Worm (Caenorhabditis elegans) whole organism, L1 larva: ENCODE data around the gene ZK154.1.
A peak's percentile ranks its signal among the peaks of the same experiment; 100 is the strongest.

Experiments used
- C16A3.4 ChIP-seq: fragments of 150-350 bp; optimal IDR thresholded peaks from 2 replicates; lab custom pipeline; 2014; ENCODE audit warnings: missing biosample characterization, missing genetic modification characterization
- C34B4.2 ChIP-seq: sonication (generic microtip); optimal IDR thresholded peaks from 2 replicates; lab custom pipeline; 2017; ENCODE audit warnings: mild to moderate bottlenecking, missing genetic modification characterization, missing compliant biosample characterization
- ama-1 ChIP-seq: fragments of 150-350 bp; optimal IDR thresholded peaks from 2 replicates; lab custom pipeline; 2014
- blmp-1 ChIP-seq: fragments of 150-350 bp; optimal IDR thresholded peaks from 2 replicates; lab custom pipeline; 2014; ENCODE audit warnings: missing biosample characterization, missing genetic modification characterization
- ceh-63 ChIP-seq: fragments of 200-800 bp; sonication (Bioruptor generic); optimal IDR thresholded peaks from 2 replicates; lab custom pipeline; 2018; ENCODE audit warnings: mild to moderate bottlenecking, missing genetic modification characterization, missing compliant biosample characterization
- ceh-8 ChIP-seq: fragments of 200-800 bp; sonication (Bioruptor generic); optimal IDR thresholded peaks from 2 replicates; lab custom pipeline; 2018; ENCODE audit warnings: mild to moderate bottlenecking, missing genetic modification characterization, moderate library complexity, missing compliant biosample characterization
- ceh-82 ChIP-seq, 3 experiments: fragments of 150-350 bp in 1 of 3; sonication (generic microtip) in 2 of 3; optimal IDR thresholded peaks; 2 replicates each; lab custom pipeline; 2014 to 2017; ENCODE audit warnings: missing biosample characterization in 3 of 3, missing genetic modification characterization in 3 of 3
- ceh-88 ChIP-seq: fragments of 200-800 bp; sonication (Bioruptor generic); IDR thresholded peaks from 2 replicates; pipeline ENCODE4 v1.3.6; 2022; ENCODE audit warnings: missing genetic modification characterization, missing compliant biosample characterization
- ceh-90 ChIP-seq: sonication (generic microtip); optimal IDR thresholded peaks from 2 replicates; lab custom pipeline; 2016; ENCODE audit warnings: missing genetic modification characterization, missing compliant biosample characterization
- dpl-1 ChIP-seq, 3 experiments: fragments of 150-350 bp in 2 of 3; sonication (generic microtip) in 1 of 3; optimal IDR thresholded peaks; 2 replicates each; lab custom pipeline; 2014 to 2017; ENCODE audit warnings: missing biosample characterization in 3 of 3, missing genetic modification characterization in 3 of 3, missing genetic modification reagents in 3 of 3
- dsc-1 ChIP-seq: sonication (generic microtip); optimal IDR thresholded peaks from 2 replicates; lab custom pipeline; 2016; ENCODE audit warnings: mild to moderate bottlenecking, missing genetic modification characterization, missing compliant biosample characterization
- egl-27 ChIP-seq, 2 experiments: fragments of 150-350 bp in 1 of 2; sonication (generic microtip); optimal IDR thresholded peaks; 3 replicates each; lab custom pipeline; 2017 to 2018; ENCODE audit warnings: missing biosample characterization in 2 of 2, missing genetic modification characterization in 2 of 2, missing genetic modification reagents in 2 of 2
- elt-2 ChIP-seq: sonication (generic microtip); optimal IDR thresholded peaks from 2 replicates; lab custom pipeline; 2016; ENCODE audit warnings: missing genetic modification characterization, mild to moderate bottlenecking, inconsistent platforms, missing compliant biosample characterization, missing genetic modification reagents
- ets-5 ChIP-seq: fragments of 200-800 bp; sonication (Bioruptor generic); IDR thresholded peaks from 2 replicates; pipeline ENCODE4 v1.3.6; 2022; ENCODE audit warnings: missing genetic modification characterization, missing compliant biosample characterization
- fkh-8 ChIP-seq: sonication (generic microtip); optimal IDR thresholded peaks from 2 replicates; lab custom pipeline; 2016; ENCODE audit warnings: mild to moderate bottlenecking, missing genetic modification characterization, missing compliant biosample characterization
- hpl-2 ChIP-seq: fragments of 150-350 bp; optimal IDR thresholded peaks from 2 replicates; lab custom pipeline; 2014; ENCODE audit warnings: missing biosample characterization, missing genetic modification reagents, missing genetic modification characterization
- irx-1 ChIP-seq: sonication (generic microtip); optimal IDR thresholded peaks from 2 replicates; lab custom pipeline; 2016; ENCODE audit warnings: missing genetic modification characterization, missing compliant biosample characterization
- isw-1 ChIP-seq: fragments of 200-800 bp; sonication (Bioruptor generic); IDR thresholded peaks from 2 replicates; pipeline ENCODE4 v1.3.6; 2022; ENCODE audit warnings: missing genetic modification characterization, missing compliant biosample characterization
- jun-1 ChIP-seq: fragments of 150-350 bp; optimal IDR thresholded peaks from 2 replicates; lab custom pipeline; 2014; ENCODE audit warnings: missing biosample characterization, missing genetic modification reagents, missing genetic modification characterization
- lin-13 ChIP-seq: fragments of 150-350 bp; optimal IDR thresholded peaks from 2 replicates; lab custom pipeline; 2014; ENCODE audit warnings: missing biosample characterization, missing genetic modification reagents, missing genetic modification characterization
- lin-14 ChIP-seq: fragments of 200-800 bp; sonication (Bioruptor generic); optimal IDR thresholded peaks from 2 replicates; lab custom pipeline; 2018; ENCODE audit warnings: mild to moderate bottlenecking, missing genetic modification characterization, moderate library complexity, missing compliant biosample characterization
- lin-39 ChIP-seq: fragments of 150-350 bp; optimal IDR thresholded peaks from 2 replicates; lab custom pipeline; 2014; ENCODE audit warnings: missing biosample characterization, missing genetic modification reagents, missing genetic modification characterization
- mdl-1 ChIP-seq, 2 experiments: fragments of 150-350 bp; optimal IDR thresholded peaks; 2 replicates each; lab custom pipeline; 2014 to 2017; ENCODE audit warnings: missing biosample characterization in 2 of 2, missing genetic modification characterization in 2 of 2, inconsistent platforms in 1 of 2
- mef-2 ChIP-seq: fragments of 150-350 bp; optimal IDR thresholded peaks from 2 replicates; lab custom pipeline; 2014; ENCODE audit warnings: missing biosample characterization, missing genetic modification characterization
- mep-1 ChIP-seq: fragments of 150-350 bp; optimal IDR thresholded peaks from 2 replicates; lab custom pipeline; 2014; ENCODE audit warnings: missing biosample characterization, missing genetic modification characterization
- nhr-12 ChIP-seq: sonication (generic microtip); optimal IDR thresholded peaks from 2 replicates; lab custom pipeline; 2017; ENCODE audit warnings: missing biosample characterization, missing genetic modification characterization
- nhr-19 ChIP-seq: fragments of 200-800 bp; sonication (Bioruptor generic); conservative IDR thresholded peaks from 2 replicates; pipeline ENCODE4 v1.3.6; 2022; ENCODE audit warnings: missing genetic modification characterization, missing compliant biosample characterization
- nhr-20 ChIP-seq: sonication (generic microtip); optimal IDR thresholded peaks from 2 replicates; lab custom pipeline; 2016; ENCODE audit warnings: mild to moderate bottlenecking, missing genetic modification characterization, missing compliant biosample characterization
- nhr-237 ChIP-seq: fragments of 150-350 bp; optimal IDR thresholded peaks from 2 replicates; lab custom pipeline; 2014; ENCODE audit warnings: missing biosample characterization, missing genetic modification characterization
- nhr-28 ChIP-seq: fragments of 150-350 bp; optimal IDR thresholded peaks from 2 replicates; lab custom pipeline; 2014; ENCODE audit warnings: missing biosample characterization, missing genetic modification characterization
- nhr-47 ChIP-seq: sonication (generic microtip); optimal IDR thresholded peaks from 2 replicates; lab custom pipeline; 2016; ENCODE audit warnings: mild to moderate bottlenecking, missing genetic modification characterization, moderate library complexity, missing compliant biosample characterization
- nhr-71 ChIP-seq: sonication (generic microtip); optimal IDR thresholded peaks from 2 replicates; lab custom pipeline; 2016; ENCODE audit warnings: mild to moderate bottlenecking, missing genetic modification characterization, moderate library complexity, missing compliant biosample characterization
- nhr-76 ChIP-seq: sonication (generic microtip); optimal IDR thresholded peaks from 2 replicates; lab custom pipeline; 2017; ENCODE audit warnings: missing biosample characterization, missing genetic modification characterization
- nhr-77 ChIP-seq: fragments of 150-350 bp; optimal IDR thresholded peaks from 2 replicates; lab custom pipeline; 2014; ENCODE audit warnings: missing biosample characterization, missing genetic modification characterization
- nhr-85 ChIP-seq: sonication (generic microtip); peaks from one replicate; lab custom pipeline; 2016; ENCODE audit warnings: missing genetic modification characterization, inconsistent platforms, missing compliant biosample characterization
- nhr-90 ChIP-seq: sonication (generic microtip); optimal IDR thresholded peaks from 2 replicates; lab custom pipeline; 2016; ENCODE audit warnings: mild to moderate bottlenecking, missing genetic modification characterization, missing compliant biosample characterization; ENCODE audit not compliant: poor library complexity
- pag-3 ChIP-seq: sonication (generic microtip); optimal IDR thresholded peaks from 2 replicates; lab custom pipeline; 2017; ENCODE audit warnings: missing genetic modification characterization, mild to moderate bottlenecking, missing compliant biosample characterization, antibody characterized with exemption, borderline replicate concordance; ENCODE audit not compliant: insufficient read depth
- pax-3 ChIP-seq: fragments of 200-800 bp; sonication (Bioruptor generic); optimal IDR thresholded peaks from 2 replicates; lab custom pipeline; 2018; ENCODE audit warnings: mild to moderate bottlenecking, missing genetic modification characterization, moderate library complexity, missing compliant biosample characterization
- skn-1 ChIP-seq: fragments of 150-350 bp; optimal IDR thresholded peaks from 2 replicates; lab custom pipeline; 2014; ENCODE audit warnings: missing biosample characterization, missing genetic modification characterization
- snu-23 ChIP-seq: sonication (generic microtip); optimal IDR thresholded peaks from 2 replicates; lab custom pipeline; 2016; ENCODE audit warnings: missing genetic modification characterization, missing compliant biosample characterization
- sox-4 ChIP-seq: sonication (generic microtip); optimal IDR thresholded peaks from 2 replicates; lab custom pipeline; 2016; ENCODE audit warnings: missing genetic modification characterization, missing compliant biosample characterization
- sptf-1 ChIP-seq: fragments of 150-350 bp; optimal IDR thresholded peaks from 2 replicates; lab custom pipeline; 2014; ENCODE audit warnings: missing biosample characterization, missing genetic modification characterization
- swsn-7 ChIP-seq: sonication (generic microtip); optimal IDR thresholded peaks from 2 replicates; lab custom pipeline; 2016; ENCODE audit warnings: missing genetic modification characterization, missing compliant biosample characterization
- tbx-2 ChIP-seq: sonication (generic microtip); optimal IDR thresholded peaks from 2 replicates; lab custom pipeline; 2016; ENCODE audit warnings: missing genetic modification characterization, missing compliant biosample characterization
- tlp-1 ChIP-seq: fragments of 150-350 bp; optimal IDR thresholded peaks from 2 replicates; lab custom pipeline; 2014; ENCODE audit warnings: missing biosample characterization, missing genetic modification characterization
- unc-130 ChIP-seq: fragments of 150-350 bp; optimal IDR thresholded peaks from 2 replicates; lab custom pipeline; 2017; ENCODE audit warnings: missing biosample characterization, missing genetic modification characterization, inconsistent platforms
- unc-30 ChIP-seq: sonication (generic microtip); optimal IDR thresholded peaks from 2 replicates; lab custom pipeline; 2017; ENCODE audit warnings: missing biosample characterization, missing genetic modification characterization
- unc-86 ChIP-seq: sonication (generic microtip); optimal IDR thresholded peaks from 2 replicates; lab custom pipeline; 2016; ENCODE audit warnings: missing genetic modification characterization, missing compliant biosample characterization
- vab-15 ChIP-seq: sonication (generic microtip); optimal IDR thresholded peaks from 2 replicates; lab custom pipeline; 2017; ENCODE audit warnings: missing genotype, mild to moderate bottlenecking, missing genetic modification characterization, missing compliant biosample characterization
- xbp-1 ChIP-seq: sonication (generic microtip); optimal IDR thresholded peaks from 2 replicates; lab custom pipeline; 2016; ENCODE audit warnings: missing genetic modification characterization, missing compliant biosample characterization
- zag-1 ChIP-seq: fragments of 150-350 bp; optimal IDR thresholded peaks from 2 replicates; lab custom pipeline; 2014; ENCODE audit warnings: missing biosample characterization, missing genetic modification characterization
- ztf-4 ChIP-seq: fragments of 150-350 bp; optimal IDR thresholded peaks from 2 replicates; lab custom pipeline; 2014; ENCODE audit warnings: missing biosample characterization, missing genetic modification characterization

Gene ZK154.1

ce11 chrX:7781827-7782226 lies 2.5 kb downstream of the ZK154.1 start:
- no peak for TF ChIP-seq C34B4.2

- TF ChIP-seq ceh-63 (GFP tag; lab: Kevin White, UChicago) (no peak), tbx-2 (tag; lab: Kevin White, UChicago) (peak; percentile 55), unc-30 (tag; lab: Kevin White, UChicago) (no peak), dsc-1 (tag; lab: Kevin White, UChicago) (peak; percentile 42), swsn-7 (tag; lab: Kevin White, UChicago) (peak; percentile 54), zag-1 (tag; lab: Kevin White, UChicago) (no peak), ceh-8 (GFP tag; lab: Kevin White, UChicago) (no peak), mep-1 (peak; percentile 75), jun-1 (tag; lab: Kevin White, UChicago) (no peak), unc-86 (peak; percentile 17), lin-14 (GFP tag; lab: Kevin White, UChicago) (peak; percentile 75), skn-1 (peak; percentile 2), nhr-47 (peak; percentile 66), mef-2 (tag; lab: Kevin White, UChicago) (peak; percentile 8), pax-3 (tag; lab: Kevin White, UChicago) (no peak), nhr-76 (tag; lab: Kevin White, UChicago) (no peak), sptf-1 (tag; lab: Kevin White, UChicago) (no peak), isw-1 (peak; percentile 8; the same call in 1 of the 2 replicates), mdl-1 (tag; optimal IDR thresholded peaks at IDR 0.05; lab: Kevin White, UChicago) (peak in 1 of 2 experiments; percentile 56), nhr-12 (tag; lab: Kevin White, UChicago) (no peak), vab-15 (tag; lab: Kevin White, UChicago) (no peak), nhr-237 (tag; lab: Kevin White, UChicago) (no peak), ztf-4 (tag; lab: Kevin White, UChicago) (peak; percentile 42), C16A3.4 (tag; lab: Kevin White, UChicago) (peak; percentile 73), sox-4 (no peak), ceh-88 (no peak), ets-5 (no peak), ama-1 (lab: Kevin White, UChicago) (no peak), unc-130 (tag; lab: Kevin White, UChicago) (peak; percentile 48), lin-39 (tag; lab: Kevin White, UChicago) (no peak), nhr-85 (tag; lab: Kevin White, UChicago) (peak; percentile 23), nhr-20 (tag; lab: Kevin White, UChicago) (peak; percentile 68), lin-13 (GFP tag; lab: Kevin White, UChicago) (peak; percentile 24), xbp-1 (tag; lab: Kevin White, UChicago) (peak; percentile 66), fkh-8 (tag; lab: Kevin White, UChicago) (peak; percentile 40), nhr-28 (tag; lab: Kevin White, UChicago) (no peak), nhr-90 (tag; lab: Kevin White, UChicago) (peak; percentile 28), C34B4.2 (no peak), irx-1 (no peak), dpl-1 (GFP tag; optimal IDR thresholded peaks at IDR 0.05; lab: Kevin White, UChicago) (peak in 2 of 3 experiments; percentile 37 to 43), ceh-90 (no peak), nhr-77 (peak; percentile 51), tlp-1 (no peak), egl-27 (tag; optimal IDR thresholded peaks at IDR 0.05; lab: Kevin White, UChicago) (no peak), pag-3 (tag; lab: Kevin White, UChicago) (no peak), blmp-1 (tag; lab: Kevin White, UChicago) (peak; percentile 47), elt-2 (peak; percentile 8), snu-23 (GFP tag; lab: Kevin White, UChicago) (peak; percentile 75), nhr-19 (peak; percentile 43; the same call in 1 of the 2 replicates), ceh-82 (tag; optimal IDR thresholded peaks at IDR 0.05; lab: Kevin White, UChicago) (peak in 2 of 3 experiments; percentile 1 to 58), hpl-2 (GFP tag; lab: Kevin White, UChicago) (peak; percentile 4), nhr-71 (tag; lab: Kevin White, UChicago) (peak; percentile 70)
These were observed 3.0 kb downstream of the ZK154.1 start, which contains the start of gene ZK154.4 for ce11 chrX:7782389-7782788. Gene ZK154.4 (minus strand): TSS chrX:7782415.
